Worm (Caenorhabditis elegans): ENCODE measurements around the gene F35A5.1.

DNA sequence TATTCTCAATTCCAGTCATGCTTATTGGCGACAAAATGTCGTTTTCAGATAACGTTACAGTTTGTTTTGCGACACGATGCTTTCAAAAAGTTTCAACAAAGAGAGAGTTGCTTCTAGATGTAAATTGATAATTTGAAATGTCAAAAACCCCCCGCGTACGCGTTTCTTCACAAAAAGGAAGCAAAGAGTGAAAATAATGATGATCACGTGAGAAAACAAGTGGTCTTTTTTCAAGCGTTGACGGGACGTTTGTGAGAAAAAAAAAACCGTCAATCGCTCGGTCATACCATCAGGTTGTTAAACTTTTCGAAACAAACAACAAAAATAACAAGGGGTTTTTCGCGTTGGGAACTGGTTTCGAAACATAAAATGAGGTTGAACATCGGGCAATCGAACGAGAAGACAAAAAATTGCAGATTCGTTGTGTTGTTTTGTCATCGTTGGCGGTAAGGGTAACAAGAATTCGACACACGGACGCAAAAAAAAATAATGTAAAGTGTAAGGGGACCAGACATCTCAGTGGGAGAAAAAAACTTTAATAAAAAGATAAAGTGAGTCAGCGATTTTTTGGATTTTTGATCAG is 24.9 kb downstream of the F35A5.1 start:
- peak; percentile 31 for TF ChIP-seq pha-4 (tag; optimal IDR thresholded peaks at IDR 0.05)
- no peak for TF ChIP-seq hrde-1 (tag; optimal IDR thresholded peaks at IDR 0.05; ENCODE audit: borderline replicate concordance)
- no peak for TF ChIP-seq nfya-2 (GFP tag; IDR thresholded peaks at IDR 0.05)
- no peak for TF ChIP-seq unc-130 (GFP tag; optimal IDR thresholded peaks at IDR 0.05)
- TF ChIP-seq B0261.1 (tag; optimal IDR thresholded peaks at IDR 0.05) = no peak
- no peak for TF ChIP-seq dpl-1 (GFP tag; optimal IDR thresholded peaks at IDR 0.05)
- TF ChIP-seq F55B11.4 (tag; optimal IDR thresholded peaks at IDR 0.05; ENCODE audit: borderline replicate concordance, insufficient read depth) = no peak
- TF ChIP-seq ama-1 (optimal IDR thresholded peaks at IDR 0.05) = no peak
- no peak for TF ChIP-seq ama-1 (GFP tag; optimal IDR thresholded peaks at IDR 0.05)
- TF ChIP-seq nhr-90 (tag; optimal IDR thresholded peaks at IDR 0.05) = peak; percentile 27
- no peak for TF ChIP-seq attf-6 (GFP tag; IDR thresholded peaks at IDR 0.05)
